Fruit fly (Drosophila melanogaster) whole organism, embryonic: ENCODE results near the gene CG2898.

Experiments used
- Atf6 ChIP-seq: fragments of 200-800 bp; sonication (Bioruptor generic); IDR thresholded peaks from 2 replicates; pipeline ENCODE4 v1.3.6; 2022; ENCODE audit warnings: missing biosample characterization, missing genetic modification characterization
- BtbVII ChIP-seq: fragments of 200-800 bp; sonication (Bioruptor generic); optimal IDR thresholded peaks from 3 replicates; lab custom pipeline; 2017; ENCODE audit warnings: missing biosample characterization, mild to moderate bottlenecking, missing genetic modification characterization
- CG11695 ChIP-seq: fragments of 200-800 bp; sonication (Bioruptor generic); IDR thresholded peaks from 3 replicates; pipeline ENCODE4 v1.3.6; 2022; ENCODE audit warnings: missing biosample characterization, missing genetic modification characterization
- CG12769 ChIP-seq: fragments of 200-800 bp; sonication (Bioruptor generic); optimal IDR thresholded peaks from 2 replicates; lab custom pipeline; 2019; ENCODE audit warnings: missing biosample characterization, mild to moderate bottlenecking, missing genetic modification characterization, moderate library complexity
- CG13424 ChIP-seq: fragments of 200-800 bp; sonication (Bioruptor generic); optimal IDR thresholded peaks from 2 replicates; lab custom pipeline; 2019; ENCODE audit warnings: missing biosample characterization, mild to moderate bottlenecking, missing genetic modification characterization, moderate library complexity
- CG1602 ChIP-seq: fragments of 200-800 bp; sonication (Bioruptor generic); optimal IDR thresholded peaks from 3 replicates; lab custom pipeline; 2016; ENCODE audit warnings: missing biosample characterization, missing genetic modification characterization
- CG17802 ChIP-seq: fragments of 200-800 bp; sonication (Bioruptor generic); optimal IDR thresholded peaks from 2 replicates; lab custom pipeline; 2018; ENCODE audit warnings: missing biosample characterization, mild to moderate bottlenecking, missing genetic modification characterization, moderate library complexity
- CG18476 ChIP-seq: fragments of 200-800 bp; sonication (Bioruptor generic); optimal IDR thresholded peaks from 2 replicates; lab custom pipeline; 2016; ENCODE audit warnings: missing biosample characterization, mild to moderate bottlenecking, missing genetic modification characterization
- CG2120 ChIP-seq: fragments of 200-800 bp; sonication (Bioruptor generic); optimal IDR thresholded peaks from 3 replicates; lab custom pipeline; 2016; ENCODE audit warnings: missing biosample characterization, missing genetic modification characterization
- CG2202 ChIP-seq: fragments of 200-800 bp; sonication (Bioruptor generic); optimal IDR thresholded peaks from 2 replicates; lab custom pipeline; 2018; ENCODE audit warnings: missing biosample characterization, mild to moderate bottlenecking, missing genetic modification characterization
- CG32532 ChIP-seq: fragments of 200-800 bp; sonication (Bioruptor generic); IDR thresholded peaks from 2 replicates; pipeline ENCODE4 v1.3.6; 2022; ENCODE audit warnings: missing biosample characterization, missing genetic modification characterization
- CG4404 ChIP-seq: fragments of 200-800 bp; sonication (Bioruptor generic); IDR thresholded peaks from 2 replicates; pipeline ENCODE4 v1.3.6; 2022; ENCODE audit warnings: missing biosample characterization, missing genetic modification characterization
- CG4424 ChIP-seq: fragments of 200-800 bp; sonication (Bioruptor generic); optimal IDR thresholded peaks from 3 replicates; lab custom pipeline; 2016; ENCODE audit warnings: missing biosample characterization, missing genetic modification characterization
- CG4730 ChIP-seq: fragments of 200-800 bp; sonication (Bioruptor generic); IDR thresholded peaks from 2 replicates; pipeline ENCODE4 v1.3.6; 2022; ENCODE audit warnings: missing biosample characterization, missing genetic modification characterization
- CG7372 ChIP-seq: fragments of 200-800 bp; sonication (Bioruptor generic); IDR thresholded peaks from 2 replicates; pipeline ENCODE4 v1.3.6; 2022; ENCODE audit warnings: missing biosample characterization, missing genetic modification characterization
- CG8281 ChIP-seq: fragments of 200-800 bp; sonication (Bioruptor generic); optimal IDR thresholded peaks from 2 replicates; lab custom pipeline; 2018; ENCODE audit warnings: missing biosample characterization, mild to moderate bottlenecking, missing genetic modification characterization, moderate library complexity
- CG8290 ChIP-seq, 3 experiments: fragments of 200-800 bp; sonication (Bioruptor generic); optimal IDR thresholded peaks; 2 replicates each; lab custom pipeline; 2016 to 2019; ENCODE audit warnings: missing biosample characterization in 3 of 3, missing genetic modification characterization in 3 of 3, mild to moderate bottlenecking in 2 of 3, moderate library complexity in 1 of 3
- CoRest ChIP-seq: fragments of 200-800 bp; sonication (Bioruptor generic); optimal IDR thresholded peaks from 3 replicates; lab custom pipeline; 2018; ENCODE audit warnings: missing biosample characterization, mild to moderate bottlenecking, missing genetic modification characterization, moderate library complexity
- D ChIP-seq, 2 experiments: fragments of 200-800 bp in 1 of 2; fragments of >200 bp in 1 of 2; sonication (Bioruptor generic) in 1 of 2; optimal IDR thresholded peaks; 2 replicates in 1 of 2; 3 replicates in 1 of 2; lab custom pipeline; 2017; ENCODE audit warnings: mild to moderate bottlenecking in 1 of 2, missing biosample characterization in 1 of 2, missing genetic modification characterization in 1 of 2, missing genetic modification reagents in 1 of 2
- Dad ChIP-seq: fragments of 200-800 bp; sonication (Bioruptor generic); optimal IDR thresholded peaks from 3 replicates; lab custom pipeline; 2016; ENCODE audit warnings: missing biosample characterization, missing genetic modification characterization
- Dip2 ChIP-seq: fragments of 200-800 bp; sonication (Bioruptor generic); IDR thresholded peaks from 2 replicates; pipeline ENCODE4 v1.3.6; 2022; ENCODE audit warnings: missing biosample characterization, missing genetic modification characterization
- Fer1 ChIP-seq: fragments of 200-800 bp; sonication (Bioruptor generic); optimal IDR thresholded peaks from 2 replicates; lab custom pipeline; 2017; ENCODE audit warnings: missing biosample characterization, mild to moderate bottlenecking, missing genetic modification characterization
- Hr51 ChIP-seq, 2 experiments: fragments of 200-800 bp; sonication (Bioruptor generic); optimal IDR thresholded peaks; 2 replicates in 1 of 2; 3 replicates in 1 of 2; lab custom pipeline; 2016 to 2018; ENCODE audit warnings: missing biosample characterization in 2 of 2, missing genetic modification characterization in 2 of 2, mild to moderate bottlenecking in 1 of 2, moderate library complexity in 1 of 2
- MESR4 ChIP-seq: fragments of 200-800 bp; sonication (Bioruptor generic); optimal IDR thresholded peaks from 2 replicates; lab custom pipeline; 2018; ENCODE audit warnings: missing biosample characterization, mild to moderate bottlenecking, missing genetic modification characterization, moderate library complexity
- MTF-1 ChIP-seq: fragments of 200-800 bp; sonication (Bioruptor generic); optimal IDR thresholded peaks from 2 replicates; lab custom pipeline; 2018; ENCODE audit warnings: missing biosample characterization, mild to moderate bottlenecking, missing genetic modification characterization, borderline replicate concordance
- Mrtf ChIP-seq: fragments of 200-800 bp; sonication (Bioruptor generic); IDR thresholded peaks from 3 replicates; pipeline ENCODE4 v1.3.6; 2022; ENCODE audit warnings: missing biosample characterization, missing genetic modification characterization
- Optix ChIP-seq: fragments of 200-800 bp; sonication (Bioruptor generic); IDR thresholded peaks from 3 replicates; pipeline ENCODE4 v1.3.6; 2022; ENCODE audit warnings: missing biosample characterization, missing genetic modification characterization
- Xbp1 ChIP-seq: fragments of 200-800 bp; sonication (Bioruptor generic); optimal IDR thresholded peaks from 3 replicates; lab custom pipeline; 2016; ENCODE audit warnings: missing biosample characterization, mild to moderate bottlenecking, missing genetic modification characterization
- aop ChIP-seq: fragments of 200-800 bp; sonication (Bioruptor generic); IDR thresholded peaks from 2 replicates; pipeline ENCODE4 v1.3.6; 2022; ENCODE audit warnings: missing biosample characterization, missing genetic modification characterization
- bab2 ChIP-seq: fragments of 200-800 bp; sonication (Bioruptor generic); optimal IDR thresholded peaks from 2 replicates; lab custom pipeline; 2016; ENCODE audit warnings: missing biosample characterization, missing genetic modification characterization
- caup ChIP-seq: fragments of 200-800 bp; sonication (Bioruptor generic); optimal IDR thresholded peaks from 3 replicates; lab custom pipeline; 2017; ENCODE audit warnings: missing biosample characterization, mild to moderate bottlenecking, missing genetic modification characterization, moderate library complexity; ENCODE audit not compliant: severe bottlenecking
- dmrt99B ChIP-seq: fragments of 200-800 bp; sonication (Bioruptor generic); optimal IDR thresholded peaks from 2 replicates; lab custom pipeline; 2018; ENCODE audit warnings: missing biosample characterization, mild to moderate bottlenecking, missing genetic modification characterization, moderate library complexity
- ems ChIP-seq: fragments of 200-800 bp; sonication (Bioruptor generic); optimal IDR thresholded peaks from 3 replicates; lab custom pipeline; 2016; ENCODE audit warnings: missing biosample characterization, missing genetic modification characterization
- eyg ChIP-seq: fragments of 200-800 bp; sonication (Bioruptor generic); optimal IDR thresholded peaks from 3 replicates; lab custom pipeline; 2016; ENCODE audit warnings: missing biosample characterization, missing genetic modification characterization
- fd3F ChIP-seq: fragments of 200-800 bp; sonication (Bioruptor generic); optimal IDR thresholded peaks from 2 replicates; lab custom pipeline; 2018; ENCODE audit warnings: missing biosample characterization, mild to moderate bottlenecking, missing genetic modification characterization, moderate library complexity
- fd96Cb ChIP-seq: fragments of 200-800 bp; sonication (Bioruptor generic); optimal IDR thresholded peaks from 2 replicates; lab custom pipeline; 2018; ENCODE audit warnings: missing biosample characterization, mild to moderate bottlenecking, missing genetic modification characterization, moderate library complexity
- ftz-f1 ChIP-seq: fragments of 200-800 bp; sonication (Bioruptor generic); optimal IDR thresholded peaks from 2 replicates; lab custom pipeline; 2016; ENCODE audit warnings: missing biosample characterization, missing genetic modification characterization
- hkb ChIP-seq, 2 experiments: fragments of 200-800 bp in 1 of 2; fragments of >200 bp in 1 of 2; sonication (Bioruptor generic) in 1 of 2; IDR thresholded peaks in 1 of 2; optimal IDR thresholded peaks in 1 of 2; 2 replicates each; pipeline versions ENCODE4 v1.3.6 to Lab custom; 2017 to 2022; ENCODE audit warnings: missing biosample characterization in 1 of 2, missing genetic modification characterization in 1 of 2
- mirr ChIP-seq: fragments of 200-800 bp; sonication (Bioruptor generic); optimal IDR thresholded peaks from 3 replicates; lab custom pipeline; 2018; ENCODE audit warnings: missing biosample characterization, mild to moderate bottlenecking, missing genetic modification characterization
- nmo ChIP-seq: fragments of 200-800 bp; sonication (Bioruptor generic); optimal IDR thresholded peaks from 2 replicates; lab custom pipeline; 2018; ENCODE audit warnings: missing biosample characterization, mild to moderate bottlenecking, missing genetic modification characterization, moderate library complexity
- nom ChIP-seq: fragments of 200-800 bp; sonication (Bioruptor generic); optimal IDR thresholded peaks from 2 replicates; lab custom pipeline; 2017; ENCODE audit warnings: missing biosample characterization, missing genetic modification characterization, mild to moderate bottlenecking, moderate library complexity, missing genetic modification reagents
- otp ChIP-seq: fragments of 200-800 bp; sonication (Bioruptor generic); IDR thresholded peaks from 3 replicates; pipeline ENCODE4, ENCODE4 v1.3.6; 2022; ENCODE audit warnings: missing biosample characterization, missing genetic modification characterization
- prd ChIP-seq, 3 experiments: fragments of >200 bp in 2 of 3; fragments of 200-800 bp in 1 of 3; sonication (Bioruptor generic) in 1 of 3; optimal IDR thresholded peaks in 2 of 3; IDR thresholded peaks in 1 of 3; 2 replicates in 2 of 3; 3 replicates in 1 of 3; pipeline versions ENCODE4 v1.3.6 to Lab custom; 2017 to 2022; ENCODE audit warnings: missing biosample characterization in 1 of 3, missing genetic modification characterization in 1 of 3
- rib ChIP-seq: fragments of 200-800 bp; sonication (Bioruptor generic); IDR thresholded peaks from 2 replicates; pipeline ENCODE4 v1.3.6; 2022; ENCODE audit warnings: missing biosample characterization, missing genetic modification characterization
- ssp ChIP-seq: fragments of 200-800 bp; sonication (Bioruptor generic); IDR thresholded peaks from 2 replicates; pipeline ENCODE4 v1.3.6; 2022; ENCODE audit warnings: missing biosample characterization, missing genetic modification characterization
- vfl ChIP-seq: fragments of 200-800 bp; sonication (Bioruptor generic); optimal IDR thresholded peaks from 2 replicates; lab custom pipeline; 2016; ENCODE audit warnings: missing biosample characterization, missing genetic modification characterization
- zen ChIP-seq: fragments of 200-800 bp; sonication (Bioruptor generic); optimal IDR thresholded peaks from 3 replicates; lab custom pipeline; 2018; ENCODE audit warnings: missing biosample characterization, mild to moderate bottlenecking, missing genetic modification characterization, moderate library complexity

CG2898 gene

DNA sequence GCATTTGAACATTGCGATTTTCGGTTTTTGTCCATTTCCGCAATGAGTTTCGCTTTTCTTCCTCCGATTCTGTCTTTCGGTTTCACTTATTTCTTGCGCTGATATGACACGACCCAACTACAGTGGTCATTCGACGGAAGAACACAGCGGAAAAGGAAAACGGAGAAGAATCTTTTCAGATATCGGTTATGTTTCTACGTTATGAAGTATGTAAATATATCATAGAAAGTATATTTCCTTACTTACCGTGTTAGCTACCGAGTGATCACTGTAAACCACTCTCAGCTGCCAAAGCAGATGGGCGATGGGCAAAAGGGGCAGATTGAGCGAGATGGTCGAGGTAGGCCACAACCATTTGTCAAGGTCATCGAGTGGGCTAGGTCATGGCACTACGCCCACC is 12.5 kb downstream of the CG2898 start (continued):
- TF ChIP-seq CG8281 (tag; lab: Kevin White, UChicago) (no peak), hkb (optimal IDR thresholded peaks at IDR 0.05; lab: Kevin White, UChicago) (no peak), hkb (GFP tag; IDR thresholded peaks at IDR 0.05; lab: Robert Waterston, UW) (peak; percentile 48), MESR4 (no peak), CG12769 (tag; lab: Kevin White, UChicago) (peak; percentile 76), CG11695 (GFP tag; lab: Robert Waterston, UW) (0 out of 3 replicates have a peak, but pooled peaks have one; percentile 31), CG2202 (tag; lab: Kevin White, UChicago) (no peak), ems (GFP tag; lab: Kevin White, UChicago) (peak; percentile 38), eyg (GFP tag; lab: Kevin White, UChicago) (no peak), CG2120 (peak; percentile 70), Mrtf (GFP tag; lab: Robert Waterston, UW) (0 out of 3 replicates have a peak, but pooled peaks have one; percentile 38), vfl (no peak), CoRest (tag; lab: Kevin White, UChicago) (peak; percentile 25), bab2 (GFP tag; lab: Kevin White, UChicago) (peak; percentile 58), dmrt99B (tag; lab: Kevin White, UChicago) (peak; percentile 48), fd96Cb (tag; lab: Kevin White, UChicago) (peak; percentile 7), CG32532 (GFP tag; lab: Robert Waterston, UW) (peak; percentile 75), caup (GFP tag; lab: Kevin White, UChicago) (peak; percentile 41), nmo (GFP tag; lab: Kevin White, UChicago) (peak; percentile 23), rib (GFP tag; lab: Robert Waterston, UW) (0 out of 2 replicates have a peak, but pooled peaks have one; percentile 31), CG13424 (tag; lab: Kevin White, UChicago) (peak; percentile 21), aop (GFP tag; lab: Robert Waterston, UW) (no peak), ssp (peak; percentile 31; the same call in 1 of the 2 replicates), nom (no peak), CG4424 (GFP tag; lab: Kevin White, UChicago) (peak; percentile 0), Atf6 (GFP tag; lab: Robert Waterston, UW) (peak; percentile 51; the same call in 1 of the 2 replicates), CG4730 (GFP tag; lab: Robert Waterston, UW) (0 out of 2 replicates have a peak, but pooled peaks have one; percentile 14), CG17802 (tag; lab: Kevin White, UChicago) (peak; percentile 11), Dad (GFP tag; lab: Kevin White, UChicago) (peak; percentile 22), BtbVII (GFP tag; lab: Kevin White, UChicago) (no peak), CG1602 (GFP tag; lab: Kevin White, UChicago) (peak; percentile 3), Xbp1 (peak; percentile 33), otp (GFP tag; lab: Robert Waterston, UW) (0 out of 3 replicates have a peak, but pooled peaks have one; percentile 34), D (optimal IDR thresholded peaks at IDR 0.05; lab: Kevin White, UChicago) (no peak), D (GFP tag; optimal IDR thresholded peaks at IDR 0.05; lab: Kevin White, UChicago) (no peak), zen (tag; lab: Kevin White, UChicago) (no peak), Fer1 (GFP tag; lab: Kevin White, UChicago) (peak; percentile 31), prd (optimal IDR thresholded peaks at IDR 0.05; lab: Kevin White, UChicago) (no peak), prd (GFP tag; IDR thresholded peaks at IDR 0.05; lab: Robert Waterston, UW) (peak; percentile 62; the same call in 1 of the 3 replicates), fd3F (GFP tag; lab: Kevin White, UChicago) (peak; percentile 37), CG7372 (GFP tag; lab: Robert Waterston, UW) (0 out of 2 replicates have a peak, but pooled peaks have one; percentile 27), CG8290 (GFP tag; optimal IDR thresholded peaks at IDR 0.05; lab: Kevin White, UChicago) (no peak), CG8290 (tag; optimal IDR thresholded peaks at IDR 0.05; lab: Kevin White, UChicago) (peak in 1 of 2 experiments; percentile 90), CG18476 (GFP tag; lab: Kevin White, UChicago) (no peak), mirr (GFP tag; lab: Kevin White, UChicago) (no peak), ftz-f1 (GFP tag; lab: Kevin White, UChicago) (peak; percentile 64), Hr51 (GFP tag; optimal IDR thresholded peaks at IDR 0.05; lab: Kevin White, UChicago) (peak in 1 of 2 experiments; percentile 36), MTF-1 (GFP tag; lab: Kevin White, UChicago) (no peak), CG4404 (GFP tag; lab: Robert Waterston, UW) (0 out of 2 replicates have a peak, but pooled peaks have one; percentile 29), Optix (GFP tag; lab: Robert Waterston, UW) (peak; percentile 46; the same call in 1 of the 3 replicates), Dip2 (no peak)
